Worm (Caenorhabditis elegans): ENCODE results near the gene fbxa-36.

- TF ChIP-seq cog-1 (tag; optimal IDR thresholded peaks at IDR 0.05) (no peak), flt-1 (GFP tag; IDR thresholded peaks at IDR 0.05) (no peak), ztf-29 (GFP tag; IDR thresholded peaks at IDR 0.05) (no peak), tab-1 (GFP tag; IDR thresholded peaks at IDR 0.05) (no peak), T22C8.4 (GFP tag; IDR thresholded peaks at IDR 0.05) (no peak), klf-2 (GFP tag; conservative IDR thresholded peaks at IDR 0.05) (no peak), ztf-23 (GFP tag; IDR thresholded peaks at IDR 0.05) (no peak)
Measured at ce11 chrIII:1321561-1321960, 28.5 kb upstream of the fbxa-36 start, which contains the start of gene fbxa-15.

Measured in whole organism, midembryonic.